Fruit fly (Drosophila melanogaster): ENCODE results near the gene CG15892.

The CG15892 gene

DNA sequence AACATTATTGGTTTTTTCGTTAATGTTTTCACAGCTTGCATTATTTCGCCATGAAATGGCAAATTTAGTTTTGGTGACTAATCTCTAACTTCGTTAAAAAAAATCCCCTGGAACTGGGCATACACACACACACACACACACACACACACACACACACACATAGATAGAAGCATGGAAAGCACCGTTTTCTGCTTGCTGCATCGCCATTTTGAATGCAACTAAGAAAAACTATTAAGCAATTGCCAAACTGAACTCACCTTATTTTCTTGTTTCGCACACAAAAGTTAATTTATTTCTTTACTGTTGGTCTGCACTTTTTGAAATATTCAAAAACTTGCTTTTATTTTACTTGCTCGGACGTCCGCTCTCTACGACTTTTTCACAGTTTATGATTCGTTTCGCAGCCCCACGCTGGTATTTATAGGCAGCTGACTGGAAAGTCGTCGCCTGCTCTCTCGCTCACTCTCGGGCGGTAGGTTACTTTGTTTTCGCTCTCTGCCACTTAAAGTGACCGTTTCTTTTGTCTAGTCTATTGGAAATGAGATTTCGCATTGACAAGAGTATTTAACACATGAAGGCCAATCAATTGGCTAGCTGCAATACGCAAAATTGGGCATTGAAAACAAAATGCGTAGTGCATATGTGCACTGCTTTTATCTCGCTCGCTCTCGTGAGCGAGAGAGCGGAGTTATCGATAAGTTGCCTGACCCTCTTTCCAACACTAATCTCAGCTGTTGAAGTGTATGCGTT is 15.1 kb downstream of the CG15892 start (continued):
- TF ChIP-seq CG10209 (GFP tag; optimal IDR thresholded peaks at IDR 0.05) (peak; percentile 21), wek (GFP tag; optimal IDR thresholded peaks at IDR 0.05) (no peak), CG13894 (tag; optimal IDR thresholded peaks at IDR 0.05) (peak; percentile 17), Lhr (GFP tag; optimal IDR thresholded peaks at IDR 0.05) (no peak), sc (optimal IDR thresholded peaks at IDR 0.05) (no peak), sc (GFP tag; optimal IDR thresholded peaks at IDR 0.05) (no peak), CG7928 (GFP tag; optimal IDR thresholded peaks at IDR 0.05) (no peak), dmrt99B (tag; optimal IDR thresholded peaks at IDR 0.05) (no peak), kay (GFP tag; optimal IDR thresholded peaks at IDR 0.05) (peak; percentile 36), CG6854 (GFP tag; optimal IDR thresholded peaks at IDR 0.05) (peak; percentile 3), sisA (GFP tag; IDR thresholded peaks at IDR 0.05) (no peak), Myb (GFP tag; optimal IDR thresholded peaks at IDR 0.05) (peak; percentile 38), fd3F (GFP tag; optimal IDR thresholded peaks at IDR 0.05) (no peak), jing (GFP tag; optimal IDR thresholded peaks at IDR 0.05) (no peak), ara (GFP tag; IDR thresholded peaks at IDR 0.05) (no peak), CG10462 (GFP tag; optimal IDR thresholded peaks at IDR 0.05) (no peak), bsh (GFP tag; optimal IDR thresholded peaks at IDR 0.05) (no peak), BEAF-32 (GFP tag; optimal IDR thresholded peaks at IDR 0.05) (peak; percentile 48), Ssrp (tag; optimal IDR thresholded peaks at IDR 0.05) (no peak), Vsx1 (GFP tag; optimal IDR thresholded peaks at IDR 0.05) (no peak), vfl (GFP tag; optimal IDR thresholded peaks at IDR 0.05) (no peak), Camta (GFP tag; optimal IDR thresholded peaks at IDR 0.05) (peak; percentile 41), zen (tag; optimal IDR thresholded peaks at IDR 0.05) (no peak), CG4854 (GFP tag; optimal IDR thresholded peaks at IDR 0.05) (no peak), pfk (GFP tag; optimal IDR thresholded peaks at IDR 0.05) (no peak), CG33213 (GFP tag; optimal IDR thresholded peaks at IDR 0.05) (peak; percentile 38), maf-S (GFP tag; optimal IDR thresholded peaks at IDR 0.05) (peak; percentile 1), her (GFP tag; optimal IDR thresholded peaks at IDR 0.05) (no peak), CG6765 (GFP tag; optimal IDR thresholded peaks at IDR 0.05) (no peak), CG17829 (tag; optimal IDR thresholded peaks at IDR 0.05) (peak; percentile 13), CG16863 (GFP tag; optimal IDR thresholded peaks at IDR 0.05) (no peak), CG7786 (GFP tag; optimal IDR thresholded peaks at IDR 0.05) (no peak), C15 (GFP tag; IDR thresholded peaks at IDR 0.05) (no peak), CG14667 (GFP tag; IDR thresholded peaks at IDR 0.05) (no peak), mam (GFP tag; optimal IDR thresholded peaks at IDR 0.05) (no peak), CG43689 (GFP tag; IDR thresholded peaks at IDR 0.05) (no peak), bcd (GFP tag; optimal IDR thresholded peaks at IDR 0.05) (peak; percentile 12), CG6689 (GFP tag; IDR thresholded peaks at IDR 0.05) (no peak), CG1603 (tag; optimal IDR thresholded peaks at IDR 0.05) (no peak), nau (GFP tag; optimal IDR thresholded peaks at IDR 0.05) (no peak), Dfd (GFP tag; optimal IDR thresholded peaks at IDR 0.05) (no peak), CG9609 (GFP tag; optimal IDR thresholded peaks at IDR 0.05) (no peak), zen2 (GFP tag; IDR thresholded peaks at IDR 0.05; ENCODE audit: partially characterized antibody) (no peak), CG12769 (tag; optimal IDR thresholded peaks at IDR 0.05) (no peak), CG8089 (GFP tag; optimal IDR thresholded peaks at IDR 0.05) (no peak), CG10979 (tag; optimal IDR thresholded peaks at IDR 0.05) (no peak), CG12391 (tag; optimal IDR thresholded peaks at IDR 0.05) (peak; percentile 6), repo (GFP tag; optimal IDR thresholded peaks at IDR 0.05) (peak; percentile 14), D19A (tag; optimal IDR thresholded peaks at IDR 0.05) (no peak), Doc2 (GFP tag; IDR thresholded peaks at IDR 0.05) (no peak)
